Worm (Caenorhabditis elegans): ENCODE data around the gene C48B4.7.

C48B4.7 gene

ce11 chrIII:9568451-9568850 lies 9.2 kb upstream of the C48B4.7 start, which contains the start of gene C48B4.13:
C48B4.13 (plus strand) TSS chrIII:9568751.
- no peak for TF ChIP-seq unc-3 (GFP tag; conservative IDR thresholded peaks at IDR 0.05)
- TF ChIP-seq unc-3 (tag; optimal IDR thresholded peaks at IDR 0.05), result no peak
- TF ChIP-seq che-1 (tag; optimal IDR thresholded peaks at IDR 0.05), result no peak
- TF ChIP-seq dmd-4 (tag; optimal IDR thresholded peaks at IDR 0.05; ENCODE audit: borderline replicate concordance), result no peak
- TF ChIP-seq unc-86 (tag; optimal IDR thresholded peaks at IDR 0.05), result no peak
- no peak for TF ChIP-seq zip-5 (tag; optimal IDR thresholded peaks at IDR 0.05)
- no peak for TF ChIP-seq pha-4 (tag; optimal IDR thresholded peaks at IDR 0.05)
- no peak for TF ChIP-seq tbx-7 (tag; optimal IDR thresholded peaks at IDR 0.05)
- no peak for TF ChIP-seq Y22D7AL.16 (tag; optimal IDR thresholded peaks at IDR 0.05)
- no peak for TF ChIP-seq ceh-30 (tag; optimal IDR thresholded peaks at IDR 0.05)
- no peak for TF ChIP-seq gmeb-2 (tag; optimal IDR thresholded peaks at IDR 0.05)
- TF ChIP-seq ceh-48 (tag; optimal IDR thresholded peaks at IDR 0.05), result no peak
- TF ChIP-seq ceh-24 (tag; optimal IDR thresholded peaks at IDR 0.05), result no peak
- no peak for TF ChIP-seq hlh-8 (tag; optimal IDR thresholded peaks at IDR 0.05)
- TF ChIP-seq ttx-3 (tag; optimal IDR thresholded peaks at IDR 0.05), result no peak
- TF ChIP-seq lim-6 (tag; optimal IDR thresholded peaks at IDR 0.05), result no peak
- no peak for TF ChIP-seq npax-4 (tag; optimal IDR thresholded peaks at IDR 0.05)
- TF ChIP-seq C08G9.2 (tag; optimal IDR thresholded peaks at IDR 0.05), result no peak

ce11 chrIII:9565973-9566372 lies 6.7 kb upstream of the C48B4.7 start, which contains the start of gene C48B4.11:
C48B4.11 (minus strand) TSS chrIII:9566115.
- TF ChIP-seq fax-1 (tag; optimal IDR thresholded peaks at IDR 0.05), result no peak
- TF ChIP-seq pqm-1 (tag; optimal IDR thresholded peaks at IDR 0.05), result no peak
- no peak for TF ChIP-seq F13H6.1 (tag; optimal IDR thresholded peaks at IDR 0.05)
- no peak for TF ChIP-seq rnt-1 (tag; optimal IDR thresholded peaks at IDR 0.05)
- TF ChIP-seq dmd-4 (tag; optimal IDR thresholded peaks at IDR 0.05; ENCODE audit: borderline replicate concordance), result no peak
- TF ChIP-seq ref-2 (tag; optimal IDR thresholded peaks at IDR 0.05), result no peak
- no peak for TF ChIP-seq K09A11.1 (tag; optimal IDR thresholded peaks at IDR 0.05; ENCODE audit: insufficient read depth)
- TF ChIP-seq nhr-232 (tag; optimal IDR thresholded peaks at IDR 0.05), result no peak
- no peak for TF ChIP-seq ceh-14 (tag; optimal IDR thresholded peaks at IDR 0.05)

ce11 chrIII:9564410-9564809 lies 5.2 kb upstream of the C48B4.7 start, which contains the start of gene C48B4.10:
C48B4.10 (minus strand) TSS chrIII:9564510.
- TF ChIP-seq fkh-10 (GFP tag; optimal IDR thresholded peaks at IDR 0.05) (no peak), hlh-30 (tag; optimal IDR thresholded peaks at IDR 0.05; ENCODE audit: insufficient read depth) (no peak), syd-9 (tag; optimal IDR thresholded peaks at IDR 0.05) (no peak), ttx-3 (tag; optimal IDR thresholded peaks at IDR 0.05) (no peak), elt-2 (tag; optimal IDR thresholded peaks at IDR 0.05) (no peak), sox-4 (tag; optimal IDR thresholded peaks at IDR 0.05) (no peak), ceh-18 (tag; optimal IDR thresholded peaks at IDR 0.05) (no peak), dve-1 (tag; optimal IDR thresholded peaks at IDR 0.05) (no peak), ceh-9 (tag; optimal IDR thresholded peaks at IDR 0.05) (no peak), K02D7.2 (tag; optimal IDR thresholded peaks at IDR 0.05) (no peak), pqm-1 (tag; optimal IDR thresholded peaks at IDR 0.05) (no peak), ceh-31 (tag; optimal IDR thresholded peaks at IDR 0.05) (no peak), pros-1 (tag; optimal IDR thresholded peaks at IDR 0.05) (no peak), hlh-8 (tag; optimal IDR thresholded peaks at IDR 0.05) (no peak), pax-1 (tag; optimal IDR thresholded peaks at IDR 0.05) (no peak), ceh-14 (tag; optimal IDR thresholded peaks at IDR 0.05) (no peak), ceh-30 (tag; optimal IDR thresholded peaks at IDR 0.05) (no peak), ceh-2 (tag; optimal IDR thresholded peaks at IDR 0.05) (no peak), tbx-2 (tag; optimal IDR thresholded peaks at IDR 0.05) (no peak)

Data from whole organism, late embryonic.